Worm (Caenorhabditis elegans): ENCODE data around the gene F02C9.2.

The F02C9.2 gene

DNA sequence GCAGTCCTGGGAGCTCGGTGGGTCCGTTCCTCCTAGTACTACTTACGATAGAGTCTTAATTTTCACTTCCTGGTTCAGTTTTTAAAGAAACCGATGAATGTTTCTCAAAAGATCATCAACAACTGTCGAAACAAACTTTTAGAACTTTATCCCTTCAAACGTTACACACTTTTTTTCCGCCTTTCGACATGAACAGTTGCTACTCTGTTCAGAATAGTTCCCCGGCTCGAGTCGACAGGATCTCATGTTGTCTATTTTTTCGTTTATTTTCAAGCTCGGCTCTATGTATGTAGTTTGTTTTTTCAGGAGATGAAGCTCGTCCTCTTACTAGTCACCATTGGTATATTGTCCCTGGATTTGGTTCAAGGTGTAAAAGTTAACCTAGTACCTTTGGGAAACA, 23.3 kb downstream of the F02C9.2 start, which contains the start of gene exh-1:
Gene exh-1, plus strand, starts transcription at position 301 of the 400 bp plus-strand sequence.
- no peak for TF ChIP-seq athp-1 (tag; optimal IDR thresholded peaks at IDR 0.05)
- TF ChIP-seq ceh-27 (GFP tag; optimal IDR thresholded peaks at IDR 0.05), result no peak
- no peak for TF ChIP-seq lin-35 (GFP tag; optimal IDR thresholded peaks at IDR 0.05)
- no peak for TF ChIP-seq F52B5.7 (tag; optimal IDR thresholded peaks at IDR 0.05)
- no peak for TF ChIP-seq B0261.1 (tag; optimal IDR thresholded peaks at IDR 0.05)
- no peak for TF ChIP-seq dpff-1 (tag; optimal IDR thresholded peaks at IDR 0.05)
- no peak for TF ChIP-seq nfyb-1 (GFP tag; IDR thresholded peaks at IDR 0.05)

DNA sequence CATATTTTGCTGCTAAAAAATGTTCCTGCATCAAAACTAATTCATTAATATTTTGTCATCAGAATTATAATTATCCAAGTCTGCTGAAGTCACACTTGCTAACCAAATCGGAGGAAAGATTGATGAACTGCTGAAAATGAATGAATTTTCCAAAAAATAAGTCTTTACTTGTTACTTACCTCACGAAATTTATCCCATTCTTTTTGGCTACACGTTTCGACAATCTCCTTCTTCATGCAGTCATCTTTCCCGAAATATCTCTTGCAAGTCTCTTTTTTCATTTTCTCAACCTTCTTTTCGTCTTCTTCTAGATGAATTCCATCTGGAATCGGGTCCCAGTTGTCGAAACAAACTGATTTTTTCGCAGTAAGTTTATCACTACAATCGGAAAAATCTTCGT, 24.9 kb downstream of the F02C9.2 start:
- TF ChIP-seq let-526 (GFP tag; IDR thresholded peaks at IDR 0.05), result no peak
- TF ChIP-seq unc-130 (GFP tag; optimal IDR thresholded peaks at IDR 0.05), result no peak
- TF ChIP-seq B0336.3 (GFP tag; IDR thresholded peaks at IDR 0.05), result no peak

ce11 chrV:3159252-3159651, 25.7 kb downstream of the F02C9.2 start, which contains the start of gene C36C5.12:
C36C5.12 (minus strand) TSS chrV:3159352.
- TF ChIP-seq nhr-80 (tag; optimal IDR thresholded peaks at IDR 0.05), result no peak
- TF ChIP-seq ztf-25 (GFP tag; IDR thresholded peaks at IDR 0.05), result no peak
- no peak for TF ChIP-seq lir-1 (GFP tag; conservative IDR thresholded peaks at IDR 0.05)
- TF ChIP-seq ceh-27 (GFP tag; optimal IDR thresholded peaks at IDR 0.05), result no peak
- no peak for TF ChIP-seq F10E7.11 (tag; optimal IDR thresholded peaks at IDR 0.05)
- no peak for TF ChIP-seq attf-5 (GFP tag; optimal IDR thresholded peaks at IDR 0.05)
- no peak for TF ChIP-seq Y53G8AR.9 (GFP tag; conservative IDR thresholded peaks at IDR 0.05)
- TF ChIP-seq C06A6.2 (GFP tag; conservative IDR thresholded peaks at IDR 0.05), result no peak
- no peak for TF ChIP-seq F22D6.2 (tag; optimal IDR thresholded peaks at IDR 0.05)
- no peak for TF ChIP-seq lsy-27 (tag; optimal IDR thresholded peaks at IDR 0.05; ENCODE audit: borderline replicate concordance, insufficient read depth)
- TF ChIP-seq T26A5.8 (tag; optimal IDR thresholded peaks at IDR 0.05), result no peak
- no peak for TF ChIP-seq ets-4 (GFP tag; optimal IDR thresholded peaks at IDR 0.05)
- no peak for TF ChIP-seq D2030.7 (GFP tag; IDR thresholded peaks at IDR 0.05)
- no peak for TF ChIP-seq lin-54 (GFP tag; optimal IDR thresholded peaks at IDR 0.05)
- TF ChIP-seq madf-3 (GFP tag; IDR thresholded peaks at IDR 0.05), result no peak
- TF ChIP-seq dox-1 (GFP tag; IDR thresholded peaks at IDR 0.05), result no peak
- no peak for TF ChIP-seq B0261.1 (tag; optimal IDR thresholded peaks at IDR 0.05)

ce11 chrV:3162299-3162698, 28.8 kb downstream of the F02C9.2 start:
- no peak for TF ChIP-seq akir-1 (GFP tag; optimal IDR thresholded peaks at IDR 0.05)
- no peak for TF ChIP-seq somi-1 (GFP tag; optimal IDR thresholded peaks at IDR 0.05)
- TF ChIP-seq zfh-2 (GFP tag; conservative IDR thresholded peaks at IDR 0.05), result peak; percentile 67
- TF ChIP-seq nhr-80 (tag; optimal IDR thresholded peaks at IDR 0.05), result no peak
- TF ChIP-seq ama-1 (optimal IDR thresholded peaks at IDR 0.05), result no peak
- no peak for TF ChIP-seq ama-1 (GFP tag; optimal IDR thresholded peaks at IDR 0.05)
- TF ChIP-seq F49E8.2 (tag; optimal IDR thresholded peaks at IDR 0.05; ENCODE audit: insufficient read depth), result no peak

DNA sequence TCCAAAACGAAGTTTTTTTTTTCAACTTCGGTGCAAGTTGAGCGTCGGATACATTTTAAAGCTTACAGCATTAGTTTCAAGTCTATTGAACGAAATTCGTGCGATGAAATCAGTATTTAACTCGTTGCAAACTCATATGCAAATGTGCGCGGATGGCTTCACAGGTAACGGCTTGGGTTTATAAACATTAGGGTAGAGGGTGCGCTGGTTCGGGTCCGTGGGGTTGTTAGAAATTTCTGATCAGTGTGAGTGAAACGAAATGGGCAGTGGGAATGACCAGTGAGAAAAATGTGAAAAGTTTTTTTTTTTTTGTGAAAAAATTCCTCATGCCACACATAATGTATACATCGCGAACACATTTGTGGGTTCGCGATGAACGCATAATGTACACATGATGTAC, 29.6 kb downstream of the F02C9.2 start:
- TF ChIP-seq attf-3 (GFP tag; conservative IDR thresholded peaks at IDR 0.05), result no peak
- TF ChIP-seq fkh-3 (tag; optimal IDR thresholded peaks at IDR 0.05), result no peak
- TF ChIP-seq B0261.1 (tag; optimal IDR thresholded peaks at IDR 0.05), result peak; percentile 61
- no peak for TF ChIP-seq ceh-40 (GFP tag; IDR thresholded peaks at IDR 0.05)
- TF ChIP-seq chd-7 (tag; optimal IDR thresholded peaks at IDR 0.05), result peak; percentile 56
- peak; percentile 30 for TF ChIP-seq ztf-18 (tag; optimal IDR thresholded peaks at IDR 0.05)
- TF ChIP-seq F57C9.4 (tag; optimal IDR thresholded peaks at IDR 0.05), result no peak
- no peak for TF ChIP-seq ets-4 (GFP tag; optimal IDR thresholded peaks at IDR 0.05)
- TF ChIP-seq nfya-2 (GFP tag; IDR thresholded peaks at IDR 0.05), result no peak
- TF ChIP-seq madf-10 (tag; optimal IDR thresholded peaks at IDR 0.05), result peak; percentile 2
- no peak for TF ChIP-seq ceh-79 (tag; optimal IDR thresholded peaks at IDR 0.05)
- TF ChIP-seq bed-1 (GFP tag; IDR thresholded peaks at IDR 0.05), result 0 out of 2 replicates have a peak, but pooled peaks have one; percentile 58
- no peak for TF ChIP-seq ztf-22 (GFP tag; optimal IDR thresholded peaks at IDR 0.05)
- no peak for TF ChIP-seq ceh-27 (GFP tag; optimal IDR thresholded peaks at IDR 0.05)
- TF ChIP-seq athp-1 (tag; optimal IDR thresholded peaks at IDR 0.05), result peak; percentile 48
- no peak for TF ChIP-seq snpc-1.1 (tag; optimal IDR thresholded peaks at IDR 0.05; ENCODE audit: insufficient read depth)
- 0 out of 2 replicates have a peak, but pooled peaks have one; percentile 41 for TF ChIP-seq hmg-1.2 (GFP tag; IDR thresholded peaks at IDR 0.05)

Measured in whole organism, young adult.